Fruit fly (Drosophila melanogaster): ENCODE data around the gene aub.

The aub gene

DNA sequence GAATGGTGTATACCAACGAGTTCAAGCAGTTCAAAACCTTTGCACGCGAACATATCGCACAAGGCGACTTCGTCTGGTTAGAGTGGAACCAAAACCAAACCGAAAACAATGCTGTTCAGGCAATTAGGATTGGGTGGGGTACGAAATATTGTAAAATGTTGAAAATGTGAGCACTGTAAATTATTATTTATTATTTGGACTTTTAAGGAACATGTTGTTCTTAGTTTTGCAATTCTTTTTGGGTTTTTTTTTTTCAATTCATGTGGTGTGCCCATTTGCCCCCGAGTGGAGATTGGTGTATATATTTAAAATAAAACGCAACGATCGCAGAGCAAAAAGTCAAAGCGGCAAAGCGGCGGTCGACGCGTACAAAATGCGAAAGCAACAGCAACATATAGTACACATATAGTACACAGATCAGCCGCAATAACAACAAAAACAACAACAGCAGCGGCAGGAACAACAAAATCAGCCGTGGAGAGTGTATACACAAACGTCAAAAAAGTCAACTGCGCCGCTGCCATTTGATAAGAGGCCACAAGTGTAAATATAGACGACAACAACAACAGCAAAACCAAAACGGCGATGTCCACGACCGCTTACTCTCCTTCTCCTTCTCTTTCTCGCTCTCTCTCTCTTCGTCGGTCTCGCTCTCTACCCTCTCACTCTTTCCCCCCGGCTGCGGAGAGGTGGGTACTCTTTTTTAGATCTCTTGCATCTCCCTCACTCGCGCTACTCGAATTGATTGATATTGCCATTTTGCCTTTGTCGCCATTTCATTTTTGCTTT, 43.6 kb upstream of the aub start (continued):
- TF ChIP-seq lola (GFP tag; optimal IDR thresholded peaks at IDR 0.05) (peak in 1 of 3 experiments; percentile 40), Hr51 (GFP tag; optimal IDR thresholded peaks at IDR 0.05) (peak in 1 of 2 experiments; percentile 28), Drgx (GFP tag; IDR thresholded peaks at IDR 0.05) (peak; percentile 42), CG14441 (GFP tag; IDR thresholded peaks at IDR 0.05) (peak; percentile 49), CG10274 (GFP tag; optimal IDR thresholded peaks at IDR 0.05) (peak; percentile 23), cas (GFP tag; IDR thresholded peaks at IDR 0.05) (no peak), fd3F (GFP tag; optimal IDR thresholded peaks at IDR 0.05) (no peak), CG8478 (optimal IDR thresholded peaks at IDR 0.05) (no peak), Myb (GFP tag; optimal IDR thresholded peaks at IDR 0.05) (no peak), sob (GFP tag; IDR thresholded peaks at IDR 0.05) (peak; percentile 26; the same call in 1 of the 2 replicates), CG3407 (GFP tag; optimal IDR thresholded peaks at IDR 0.05) (peak; percentile 59), abd-A (tag; optimal IDR thresholded peaks at IDR 0.05) (no peak), Bgb (GFP tag; IDR thresholded peaks at IDR 0.05; ENCODE audit: partially characterized antibody) (0 out of 2 replicates have a peak, but pooled peaks have one; percentile 22), CG15269 (tag; optimal IDR thresholded peaks at IDR 0.05) (peak; percentile 36), Atf3 (GFP tag; optimal IDR thresholded peaks at IDR 0.05) (no peak), twi (tag; optimal IDR thresholded peaks at IDR 0.05) (no peak), exex (tag; optimal IDR thresholded peaks at IDR 0.05) (peak; percentile 35), chif (GFP tag; optimal IDR thresholded peaks at IDR 0.05) (no peak), E2f1 (GFP tag; IDR thresholded peaks at IDR 0.05) (no peak), lab (GFP tag; optimal IDR thresholded peaks at IDR 0.05) (peak; percentile 69), CG6654 (GFP tag; optimal IDR thresholded peaks at IDR 0.05) (no peak), Vsx1 (GFP tag; optimal IDR thresholded peaks at IDR 0.05) (peak; percentile 75), CG15601 (tag; optimal IDR thresholded peaks at IDR 0.05) (peak; percentile 44), trh (GFP tag; optimal IDR thresholded peaks at IDR 0.05) (peak; percentile 35), CG14860 (GFP tag; IDR thresholded peaks at IDR 0.05; ENCODE audit: partially characterized antibody) (no peak), CG11398 (GFP tag; optimal IDR thresholded peaks at IDR 0.05) (no peak), aop (GFP tag; IDR thresholded peaks at IDR 0.05) (no peak), NfI (GFP tag; optimal IDR thresholded peaks at IDR 0.05) (no peak), MBD-R2 (GFP tag; IDR thresholded peaks at IDR 0.05) (no peak), CG8359 (GFP tag; optimal IDR thresholded peaks at IDR 0.05; ENCODE audit: borderline replicate concordance) (peak; percentile 5), Doc3 (GFP tag; IDR thresholded peaks at IDR 0.05; ENCODE audit: partially characterized antibody) (no peak), Hey (tag; optimal IDR thresholded peaks at IDR 0.05) (peak; percentile 63), ranshi (GFP tag; IDR thresholded peaks at IDR 0.05) (no peak), zfh1 (GFP tag; IDR thresholded peaks at IDR 0.05) (no peak; the same call in 2 of the 3 replicates), knrl (GFP tag; IDR thresholded peaks at IDR 0.05; ENCODE audit: partially characterized antibody) (no peak), Jarid2 (GFP tag; optimal IDR thresholded peaks at IDR 0.05) (no peak), Fer2 (tag; optimal IDR thresholded peaks at IDR 0.05) (peak; percentile 0)

- TF ChIP-seq gt (GFP tag; IDR thresholded peaks at IDR 0.05) (no peak), Drgx (GFP tag; IDR thresholded peaks at IDR 0.05) (peak; percentile 14; the same call in 1 of the 2 replicates)
These were observed 40.5 kb upstream of the aub start for dm6 chr2L:11041785-11042184.

All from whole organism, embryonic.